Fruit fly (Drosophila melanogaster): ENCODE measurements around the gene Prx1.

The Prx1 gene

DNA sequence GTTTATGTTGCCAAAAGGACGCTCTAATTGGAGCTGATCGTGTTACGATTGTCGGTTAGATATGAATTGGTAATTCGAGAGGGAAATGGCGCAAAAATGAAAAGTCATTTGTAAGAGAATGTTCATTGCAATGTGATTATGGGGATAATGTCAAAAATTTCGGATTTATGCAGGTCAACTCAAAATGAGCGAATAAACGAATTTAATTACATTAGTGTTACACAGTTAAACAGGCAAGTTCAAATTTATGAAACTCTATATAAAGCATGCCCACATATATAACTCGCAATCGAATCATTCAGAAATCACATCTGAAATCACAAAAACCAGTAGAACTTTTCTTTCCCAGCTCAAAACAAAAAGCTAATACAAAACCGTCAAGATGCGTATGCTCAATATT, at the start of gene Prx1:
Gene Prx1, plus strand, starts transcription at position 301 of the 400 bp plus-strand sequence.
- TF ChIP-seq CG7045 (GFP tag; optimal IDR thresholded peaks at IDR 0.05) (no peak), Mnt (GFP tag; optimal IDR thresholded peaks at IDR 0.05) (no peak), Hr96 (GFP tag; optimal IDR thresholded peaks at IDR 0.05) (no peak), CG7101 (tag; optimal IDR thresholded peaks at IDR 0.05) (no peak)

DNA sequence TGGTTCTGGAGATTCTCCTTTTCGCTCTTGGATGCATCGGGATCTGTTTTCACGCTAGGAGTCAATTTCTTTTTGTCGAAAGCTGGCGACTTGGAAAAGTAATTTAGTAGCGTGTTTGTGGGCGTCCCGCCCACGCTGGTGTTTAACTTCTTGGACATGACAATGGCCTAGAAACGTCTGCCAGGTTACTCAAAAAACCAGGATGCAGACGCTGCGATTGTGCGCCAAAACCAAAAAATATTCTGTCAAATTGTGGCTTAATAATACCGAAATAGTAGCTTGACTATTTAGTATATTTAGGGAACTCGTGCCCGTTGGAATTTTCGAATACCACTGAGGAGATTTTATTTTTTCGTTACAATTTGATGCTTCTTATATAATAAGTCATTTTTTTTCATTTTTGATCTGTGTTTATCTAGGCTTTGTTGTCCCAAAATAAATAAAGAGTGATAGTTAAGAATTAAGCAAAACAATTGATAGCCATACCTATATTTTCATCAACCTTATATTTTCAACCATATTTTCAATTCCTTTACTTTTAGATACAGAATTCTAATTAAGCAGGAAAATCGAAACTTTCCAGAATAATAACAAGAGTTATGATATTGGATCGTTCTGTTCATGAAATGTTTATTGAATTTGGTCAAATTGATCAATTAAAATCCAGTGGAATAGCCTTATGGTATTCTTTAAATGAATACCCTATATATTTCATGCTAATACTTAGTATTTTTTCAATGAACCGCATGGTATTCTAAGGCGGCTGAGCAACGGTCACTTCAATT, 49.1 kb upstream of the Prx1 start, which contains the start of the genes Msh6 and Prp31:
Gene Msh6, minus strand, starts transcription at position 233 of the 785 bp plus-strand sequence.
Gene Prp31, plus strand, starts transcription at position 771 of the 785 bp plus-strand sequence.
- peak; percentile 60 for TF ChIP-seq CG11617 (GFP tag; optimal IDR thresholded peaks at IDR 0.05)
- peak; percentile 67 for TF ChIP-seq CG7045 (GFP tag; optimal IDR thresholded peaks at IDR 0.05)
- TF ChIP-seq Crg-1 (GFP tag; optimal IDR thresholded peaks at IDR 0.05) = no peak
- TF ChIP-seq toe (GFP tag; optimal IDR thresholded peaks at IDR 0.05) = peak; percentile 84
- no peak for TF ChIP-seq cnc (optimal IDR thresholded peaks at IDR 0.05)
- peak; percentile 13 for TF ChIP-seq ovo (GFP tag; optimal IDR thresholded peaks at IDR 0.05)
- TF ChIP-seq tj (GFP tag; optimal IDR thresholded peaks at IDR 0.05) = peak; percentile 30
- TF ChIP-seq CG7101 (tag; optimal IDR thresholded peaks at IDR 0.05) = peak; percentile 50
- TF ChIP-seq Hr96 (GFP tag; optimal IDR thresholded peaks at IDR 0.05) = peak; percentile 68
- TF ChIP-seq bab1 (GFP tag; optimal IDR thresholded peaks at IDR 0.05) = no peak
- no peak for TF ChIP-seq CG5204 (GFP tag; optimal IDR thresholded peaks at IDR 0.05)
- TF ChIP-seq kay (GFP tag; ENCODE audit: borderline replicate concordance) = no peak
- TF ChIP-seq CG33017 (tag; optimal IDR thresholded peaks at IDR 0.05) = no peak
- peak; percentile 58 for TF ChIP-seq CG12768 (GFP tag; optimal IDR thresholded peaks at IDR 0.05)
- TF ChIP-seq pad (GFP tag; optimal IDR thresholded peaks at IDR 0.05) = peak; percentile 48
- peak; percentile 54 for TF ChIP-seq CG14711 (tag; optimal IDR thresholded peaks at IDR 0.05)
- TF ChIP-seq CG1620 (GFP tag; optimal IDR thresholded peaks at IDR 0.05) = peak; percentile 59
- TF ChIP-seq Mnt (GFP tag; optimal IDR thresholded peaks at IDR 0.05) = no peak
- TF ChIP-seq Clk (GFP tag; optimal IDR thresholded peaks at IDR 0.05) = peak; percentile 22
- no peak for TF ChIP-seq cic (GFP tag; optimal IDR thresholded peaks at IDR 0.05)

DNA sequence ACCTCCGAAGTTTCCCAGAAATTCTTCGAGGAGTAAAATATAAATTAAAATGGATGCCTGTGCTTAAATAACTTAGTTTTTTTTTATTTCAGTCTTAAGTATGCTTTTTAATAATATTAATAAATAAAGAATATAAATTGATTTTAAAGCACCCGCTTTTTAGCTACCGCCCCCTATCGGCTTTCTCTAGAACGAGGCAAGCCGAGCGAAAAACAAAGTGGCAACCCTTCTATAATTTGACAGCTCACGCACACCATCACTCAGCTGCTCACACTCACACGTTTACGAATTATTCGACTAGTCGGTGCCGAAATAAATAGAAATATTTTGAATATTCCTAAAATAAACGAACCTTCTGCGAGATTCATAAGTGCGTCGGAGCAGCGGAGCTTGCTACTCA, 46.1 kb upstream of the Prx1 start, which contains the start of gene CG6878:
Gene CG6878, plus strand, starts transcription at position 269 of the 400 bp plus-strand sequence.
- TF ChIP-seq bab1 (GFP tag; optimal IDR thresholded peaks at IDR 0.05) (peak; percentile 44), cic (GFP tag; optimal IDR thresholded peaks at IDR 0.05) (no peak), cnc (optimal IDR thresholded peaks at IDR 0.05) (no peak), kay (GFP tag; ENCODE audit: borderline replicate concordance) (no peak), Mnt (GFP tag; optimal IDR thresholded peaks at IDR 0.05) (peak; percentile 56), CG7101 (tag; optimal IDR thresholded peaks at IDR 0.05) (peak; percentile 42)

DNA sequence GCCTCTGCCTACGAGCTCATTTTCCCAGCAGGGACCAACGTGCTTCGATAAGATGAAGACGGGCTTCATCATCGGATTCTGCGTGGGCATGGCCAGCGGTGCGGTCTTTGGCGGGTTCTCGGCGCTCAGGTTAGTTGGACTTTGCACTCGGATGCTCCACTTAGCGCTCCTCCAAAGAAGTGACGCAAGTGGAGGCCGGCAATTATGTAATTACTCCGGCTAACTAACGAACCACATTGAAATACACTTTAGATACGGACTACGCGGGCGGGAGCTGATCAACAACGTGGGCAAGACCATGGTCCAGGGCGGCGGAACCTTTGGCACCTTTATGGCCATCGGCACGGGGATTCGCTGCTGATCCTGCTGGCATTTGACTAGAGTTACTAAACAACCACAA, 45.6 kb upstream of the Prx1 start:
- TF ChIP-seq toe (GFP tag; optimal IDR thresholded peaks at IDR 0.05) (no peak), CG11617 (GFP tag; optimal IDR thresholded peaks at IDR 0.05) (no peak), kay (GFP tag; ENCODE audit: borderline replicate concordance) (no peak), CG5204 (GFP tag; optimal IDR thresholded peaks at IDR 0.05) (no peak), CG7101 (tag; optimal IDR thresholded peaks at IDR 0.05) (no peak), bab1 (GFP tag; optimal IDR thresholded peaks at IDR 0.05) (no peak), cnc (optimal IDR thresholded peaks at IDR 0.05) (no peak), ovo (GFP tag; optimal IDR thresholded peaks at IDR 0.05) (no peak), CG1620 (GFP tag; optimal IDR thresholded peaks at IDR 0.05) (no peak), CG7045 (GFP tag; optimal IDR thresholded peaks at IDR 0.05) (no peak), CG33017 (tag; optimal IDR thresholded peaks at IDR 0.05) (no peak), cic (GFP tag; optimal IDR thresholded peaks at IDR 0.05) (no peak), pad (GFP tag; optimal IDR thresholded peaks at IDR 0.05) (no peak), CG12768 (GFP tag; optimal IDR thresholded peaks at IDR 0.05) (no peak), Mnt (GFP tag; optimal IDR thresholded peaks at IDR 0.05) (no peak), CG14711 (tag; optimal IDR thresholded peaks at IDR 0.05) (no peak), Crg-1 (GFP tag; optimal IDR thresholded peaks at IDR 0.05) (no peak)

DNA sequence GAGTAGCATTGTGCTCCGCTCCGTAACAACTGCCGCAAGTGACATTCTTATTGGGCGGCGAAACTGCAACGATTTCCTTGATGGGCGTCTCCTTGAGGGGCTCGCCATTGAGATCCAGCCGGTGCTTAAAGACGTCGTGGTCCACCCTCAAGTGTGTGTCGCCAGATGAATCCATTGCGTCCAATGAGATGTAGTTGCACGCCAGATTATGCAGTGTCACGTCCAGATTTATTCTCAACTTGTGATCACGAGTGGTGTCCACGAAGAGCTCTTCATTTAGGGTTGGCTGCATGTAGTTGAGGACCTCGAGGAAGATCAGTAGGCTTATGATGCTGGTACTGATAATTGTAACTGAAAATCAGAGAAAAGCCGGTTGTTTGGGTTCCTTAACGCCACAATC, 44.7 kb upstream of the Prx1 start:
- TF ChIP-seq kay (GFP tag; ENCODE audit: borderline replicate concordance) = no peak
- peak; percentile 60 to 79 for TF ChIP-seq cnc (optimal IDR thresholded peaks at IDR 0.05)
- no peak for TF ChIP-seq CG7101 (tag; optimal IDR thresholded peaks at IDR 0.05)
- no peak for TF ChIP-seq CG5204 (GFP tag; optimal IDR thresholded peaks at IDR 0.05)

DNA sequence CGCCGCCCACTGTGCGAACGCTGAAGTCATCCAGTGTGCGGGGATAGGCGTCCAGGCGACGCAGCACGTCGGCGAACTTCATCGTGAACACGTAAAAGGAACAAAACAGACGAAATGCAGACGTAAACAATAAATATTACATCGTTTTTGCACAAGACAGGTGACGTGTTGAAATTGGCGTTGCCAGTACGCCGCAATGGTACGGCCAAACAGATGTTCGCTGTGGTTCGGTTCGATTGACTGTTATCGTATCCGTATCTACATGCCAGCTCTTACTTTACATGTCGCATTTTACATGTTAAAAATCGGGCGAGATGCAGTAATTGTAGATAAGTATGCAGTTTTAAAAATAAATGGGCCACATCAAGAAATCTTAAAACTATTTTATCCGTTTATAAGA, 44.2 kb upstream of the Prx1 start, which contains the start of gene CG7011:
Gene CG7011, minus strand, starts transcription at position 215 of the 400 bp plus-strand sequence.
- TF ChIP-seq cnc (optimal IDR thresholded peaks at IDR 0.05) (peak in 1 of 2 experiments; percentile 21), tj (GFP tag; optimal IDR thresholded peaks at IDR 0.05) (peak; percentile 74), CG33017 (tag; optimal IDR thresholded peaks at IDR 0.05) (no peak)

DNA sequence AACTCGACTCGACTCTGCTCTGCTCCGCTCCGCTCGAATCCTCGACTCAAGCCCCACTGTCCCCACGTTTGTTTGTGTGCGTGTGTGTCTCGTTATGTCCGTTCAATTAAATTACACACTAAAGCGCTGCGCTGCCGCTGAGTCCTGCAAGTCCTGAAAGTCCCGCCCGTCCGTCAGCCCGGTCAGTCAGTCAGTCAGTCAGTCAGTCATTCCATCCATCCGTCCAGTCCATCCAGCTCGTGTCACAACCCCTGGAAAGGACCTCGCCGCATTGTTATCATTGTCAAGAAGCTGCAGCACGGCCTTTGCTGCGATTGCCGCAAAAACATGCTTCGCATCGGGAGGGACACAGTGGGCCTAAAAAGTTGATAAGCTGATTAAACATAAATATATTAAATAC, 38.6 kb upstream of the Prx1 start:
- TF ChIP-seq CG1620 (GFP tag; optimal IDR thresholded peaks at IDR 0.05) (no peak), tj (GFP tag; optimal IDR thresholded peaks at IDR 0.05) (no peak), pad (GFP tag; optimal IDR thresholded peaks at IDR 0.05) (no peak), ovo (GFP tag; optimal IDR thresholded peaks at IDR 0.05) (no peak), Crg-1 (GFP tag; optimal IDR thresholded peaks at IDR 0.05) (no peak), CG5204 (GFP tag; optimal IDR thresholded peaks at IDR 0.05) (no peak), CG14711 (tag; optimal IDR thresholded peaks at IDR 0.05) (no peak), CG12768 (GFP tag; optimal IDR thresholded peaks at IDR 0.05) (no peak), kay (GFP tag; ENCODE audit: borderline replicate concordance) (no peak), CG11617 (GFP tag; optimal IDR thresholded peaks at IDR 0.05) (no peak), toe (GFP tag; optimal IDR thresholded peaks at IDR 0.05) (no peak), cnc (optimal IDR thresholded peaks at IDR 0.05) (no peak), bab1 (GFP tag; optimal IDR thresholded peaks at IDR 0.05) (no peak)

All from whole organism, adult.